Worm (Caenorhabditis elegans) whole organism, L1 larva: Measurements from ENCODE around the gene C01G12.5.
A peak's percentile ranks its signal among the peaks of the same experiment; 100 is the strongest.

ENCODE experiments used
- F16B12.6 ChIP-seq: fragments of 150-350 bp; optimal IDR thresholded peaks from 2 replicates; lab custom pipeline; 2014; ENCODE audit warnings: missing biosample characterization, missing genetic modification characterization
- aly-2 ChIP-seq: fragments of 150-350 bp; optimal IDR thresholded peaks from 2 replicates; lab custom pipeline; 2014; ENCODE audit warnings: missing biosample characterization, missing genetic modification characterization
- blmp-1 ChIP-seq: fragments of 150-350 bp; optimal IDR thresholded peaks from 2 replicates; lab custom pipeline; 2014; ENCODE audit warnings: missing biosample characterization, missing genetic modification characterization
- dpl-1 ChIP-seq, 3 experiments: fragments of 150-350 bp in 2 of 3; sonication (generic microtip) in 1 of 3; optimal IDR thresholded peaks; 2 replicates each; lab custom pipeline; 2014 to 2017; ENCODE audit warnings: missing biosample characterization in 3 of 3, missing genetic modification characterization in 3 of 3, missing genetic modification reagents in 3 of 3
- efl-1 ChIP-seq, 4 experiments: fragments of 150-350 bp; optimal IDR thresholded peaks in 3 of 4; peaks in 1 of 4; 1 replicate in 1 of 4; 2 replicates in 3 of 4; lab custom pipeline; 2014; ENCODE audit warnings: missing biosample characterization in 2 of 4, missing genetic modification characterization in 2 of 4, missing genetic modification reagents in 2 of 4
- elt-2 ChIP-seq: sonication (generic microtip); optimal IDR thresholded peaks from 2 replicates; lab custom pipeline; 2016; ENCODE audit warnings: missing genetic modification characterization, mild to moderate bottlenecking, inconsistent platforms, missing compliant biosample characterization, missing genetic modification reagents
- elt-3 ChIP-seq, 6 experiments: fragments of 150-350 bp in 1 of 6; sonication (generic microtip); optimal IDR thresholded peaks; 2 replicates each; lab custom pipeline; 2017 to 2018; ENCODE audit warnings: missing biosample characterization in 6 of 6, missing genetic modification characterization in 6 of 6, inconsistent platforms in 1 of 6
- hlh-4 ChIP-seq: sonication (generic microtip); optimal IDR thresholded peaks from 2 replicates; lab custom pipeline; 2016; ENCODE audit warnings: mild to moderate bottlenecking, missing genetic modification characterization, missing compliant biosample characterization
- jun-1 ChIP-seq: fragments of 150-350 bp; optimal IDR thresholded peaks from 2 replicates; lab custom pipeline; 2014; ENCODE audit warnings: missing biosample characterization, missing genetic modification reagents, missing genetic modification characterization
- lin-14 ChIP-seq: fragments of 200-800 bp; sonication (Bioruptor generic); optimal IDR thresholded peaks from 2 replicates; lab custom pipeline; 2018; ENCODE audit warnings: mild to moderate bottlenecking, missing genetic modification characterization, moderate library complexity, missing compliant biosample characterization
- lin-35 ChIP-seq, 2 experiments: fragments of 150-350 bp; optimal IDR thresholded peaks; 2 replicates each; lab custom pipeline; 2014; ENCODE audit warnings: missing biosample characterization in 2 of 2, missing genetic modification characterization in 2 of 2, missing genetic modification reagents in 2 of 2
- lir-3 ChIP-seq: sonication (generic microtip); optimal IDR thresholded peaks from 2 replicates; lab custom pipeline; 2016; ENCODE audit warnings: mild to moderate bottlenecking, missing genetic modification characterization, moderate library complexity, missing compliant biosample characterization; ENCODE audit not compliant: poor library complexity
- mep-1 ChIP-seq: fragments of 150-350 bp; optimal IDR thresholded peaks from 2 replicates; lab custom pipeline; 2014; ENCODE audit warnings: missing biosample characterization, missing genetic modification characterization
- nhr-11 ChIP-seq: fragments of 150-350 bp; optimal IDR thresholded peaks from 2 replicates; lab custom pipeline; 2014; ENCODE audit warnings: missing biosample characterization, missing genetic modification characterization
- nhr-19 ChIP-seq: fragments of 200-800 bp; sonication (Bioruptor generic); conservative IDR thresholded peaks from 2 replicates; pipeline ENCODE4 v1.3.6; 2022; ENCODE audit warnings: missing genetic modification characterization, missing compliant biosample characterization
- nhr-237 ChIP-seq: fragments of 150-350 bp; optimal IDR thresholded peaks from 2 replicates; lab custom pipeline; 2014; ENCODE audit warnings: missing biosample characterization, missing genetic modification characterization
- nhr-47 ChIP-seq: sonication (generic microtip); optimal IDR thresholded peaks from 2 replicates; lab custom pipeline; 2016; ENCODE audit warnings: mild to moderate bottlenecking, missing genetic modification characterization, moderate library complexity, missing compliant biosample characterization
- nhr-71 ChIP-seq: sonication (generic microtip); optimal IDR thresholded peaks from 2 replicates; lab custom pipeline; 2016; ENCODE audit warnings: mild to moderate bottlenecking, missing genetic modification characterization, moderate library complexity, missing compliant biosample characterization
- nhr-85 ChIP-seq: sonication (generic microtip); peaks from one replicate; lab custom pipeline; 2016; ENCODE audit warnings: missing genetic modification characterization, inconsistent platforms, missing compliant biosample characterization
- rnt-1 ChIP-seq: sonication (generic microtip); optimal IDR thresholded peaks from 2 replicates; lab custom pipeline; 2016; ENCODE audit warnings: mild to moderate bottlenecking, missing genetic modification characterization, moderate library complexity, missing compliant biosample characterization
- sptf-1 ChIP-seq: fragments of 150-350 bp; optimal IDR thresholded peaks from 2 replicates; lab custom pipeline; 2014; ENCODE audit warnings: missing biosample characterization, missing genetic modification characterization
- sup-37 ChIP-seq: fragments of 200-800 bp; sonication (Bioruptor generic); optimal IDR thresholded peaks from 2 replicates; lab custom pipeline; 2018; ENCODE audit warnings: mild to moderate bottlenecking, missing genetic modification characterization, missing compliant biosample characterization
- swsn-7 ChIP-seq: sonication (generic microtip); optimal IDR thresholded peaks from 2 replicates; lab custom pipeline; 2016; ENCODE audit warnings: missing genetic modification characterization, missing compliant biosample characterization
- tlp-1 ChIP-seq: fragments of 150-350 bp; optimal IDR thresholded peaks from 2 replicates; lab custom pipeline; 2014; ENCODE audit warnings: missing biosample characterization, missing genetic modification characterization
- unc-30 ChIP-seq: sonication (generic microtip); optimal IDR thresholded peaks from 2 replicates; lab custom pipeline; 2017; ENCODE audit warnings: missing biosample characterization, missing genetic modification characterization
- unc-86 ChIP-seq: sonication (generic microtip); optimal IDR thresholded peaks from 2 replicates; lab custom pipeline; 2016; ENCODE audit warnings: missing genetic modification characterization, missing compliant biosample characterization
- vab-15 ChIP-seq: sonication (generic microtip); optimal IDR thresholded peaks from 2 replicates; lab custom pipeline; 2017; ENCODE audit warnings: missing genotype, mild to moderate bottlenecking, missing genetic modification characterization, missing compliant biosample characterization
- zag-1 ChIP-seq: fragments of 150-350 bp; optimal IDR thresholded peaks from 2 replicates; lab custom pipeline; 2014; ENCODE audit warnings: missing biosample characterization, missing genetic modification characterization
- ztf-4 ChIP-seq: fragments of 150-350 bp; optimal IDR thresholded peaks from 2 replicates; lab custom pipeline; 2014; ENCODE audit warnings: missing biosample characterization, missing genetic modification characterization

C01G12.5 gene

ce11 chrII:14609297-14609937 is 22.1 kb upstream of the C01G12.5 start:
- TF ChIP-seq jun-1 (tag; lab: Kevin White, UChicago), result no peak
- no peak for TF ChIP-seq unc-30 (tag; lab: Kevin White, UChicago)
- TF ChIP-seq efl-1 (optimal IDR thresholded peaks at IDR 0.05; lab: Kevin White, UChicago), result no peak
- peak in 1 of 2 experiments; percentile 30 for TF ChIP-seq efl-1 (GFP tag; optimal IDR thresholded peaks at IDR 0.05 in 1 of 2; lab: Kevin White, UChicago)

- TF ChIP-seq unc-86 (tag; lab: Kevin White, UChicago) (no peak), efl-1 (optimal IDR thresholded peaks at IDR 0.05; lab: Kevin White, UChicago) (no peak), efl-1 (GFP tag; optimal IDR thresholded peaks at IDR 0.05 in 1 of 2; lab: Kevin White, UChicago) (peak in 1 of 2 experiments; percentile 51), nhr-47 (tag; lab: Kevin White, UChicago) (no peak), dpl-1 (GFP tag; optimal IDR thresholded peaks at IDR 0.05; lab: Kevin White, UChicago) (no peak)
Observed at ce11 chrII:14608508-14608907, 21.2 kb upstream of the C01G12.5 start.

ce11 chrII:14606172-14606571 is 18.9 kb upstream of the C01G12.5 start, which contains the start of gene arl-3:
arl-3 (plus strand) TSS chrII:14606472.
- TF ChIP-seq efl-1 (optimal IDR thresholded peaks at IDR 0.05; lab: Kevin White, UChicago) (no peak), efl-1 (GFP tag; optimal IDR thresholded peaks at IDR 0.05 in 1 of 2; lab: Kevin White, UChicago) (peak in 1 of 2 experiments; percentile 74), aly-2 (tag; lab: Kevin White, UChicago) (no peak)

ce11 chrII:14605479-14605878 is 18.2 kb upstream of the C01G12.5 start, which contains the start of gene F19H8.2:
F19H8.2 (minus strand) TSS chrII:14605869.
- TF ChIP-seq blmp-1 (peak; percentile 84), mep-1 (tag; lab: Kevin White, UChicago) (peak; percentile 12), sptf-1 (no peak), nhr-11 (tag; lab: Kevin White, UChicago) (no peak), nhr-85 (tag; lab: Kevin White, UChicago) (peak; percentile 68)

ce11 chrII:14605026-14605425 is 17.7 kb upstream of the C01G12.5 start:
- no peak for TF ChIP-seq hlh-4 (tag; lab: Kevin White, UChicago)
- TF ChIP-seq nhr-19, result no peak
- no peak for TF ChIP-seq lir-3
- no peak for TF ChIP-seq vab-15 (tag; lab: Kevin White, UChicago)
- no peak for TF ChIP-seq rnt-1 (tag; lab: Kevin White, UChicago)
- no peak for TF ChIP-seq F16B12.6 (tag; lab: Kevin White, UChicago)
- TF ChIP-seq dpl-1 (GFP tag; optimal IDR thresholded peaks at IDR 0.05; lab: Kevin White, UChicago), result no peak
- TF ChIP-seq lin-14 (GFP tag; lab: Kevin White, UChicago), result no peak
- TF ChIP-seq zag-1 (tag; lab: Kevin White, UChicago), result no peak
- TF ChIP-seq nhr-237, result no peak
- TF ChIP-seq nhr-71 (tag; lab: Kevin White, UChicago), result no peak
- no peak for TF ChIP-seq swsn-7 (tag; lab: Kevin White, UChicago)
- TF ChIP-seq tlp-1 (tag; lab: Kevin White, UChicago), result no peak
- TF ChIP-seq, all 84 proteins: peak for 0

ce11 chrII:14604261-14604660 is 17.0 kb upstream of the C01G12.5 start:
- TF ChIP-seq elt-2 (tag; lab: Kevin White, UChicago) (peak; percentile 15), ztf-4 (tag; lab: Kevin White, UChicago) (peak; percentile 49), sup-37 (GFP tag; lab: Kevin White, UChicago) (no peak), lin-35 (GFP tag; optimal IDR thresholded peaks at IDR 0.05; lab: Kevin White, UChicago) (no peak), elt-3 (tag; optimal IDR thresholded peaks at IDR 0.05; lab: Kevin White, UChicago) (no peak)
